Worm (Caenorhabditis elegans) whole organism, L3 larva: ENCODE data around the gene R01E6.5.

ENCODE experiments used
- R02D3.7 ChIP-seq: fragments of 150-350 bp; optimal IDR thresholded peaks from 2 replicates; lab custom pipeline; 2014; ENCODE audit warnings: missing biosample characterization, missing genetic modification characterization
- ZK546.5 ChIP-seq: sonication (generic microtip); optimal IDR thresholded peaks from 2 replicates; lab custom pipeline; 2017; ENCODE audit warnings: missing biosample characterization, missing genetic modification characterization
- aly-2 ChIP-seq: fragments of 150-350 bp; optimal IDR thresholded peaks from 2 replicates; lab custom pipeline; 2014; ENCODE audit warnings: missing biosample characterization, missing genetic modification characterization
- ama-1 ChIP-seq: fragments of 150-350 bp; optimal IDR thresholded peaks from 2 replicates; lab custom pipeline; 2018
- ceh-28 ChIP-seq: fragments of 150-350 bp; optimal IDR thresholded peaks from 2 replicates; lab custom pipeline; 2014; ENCODE audit warnings: missing biosample characterization, missing genetic modification reagents, missing genetic modification characterization
- ceh-82 ChIP-seq: fragments of 150-350 bp; optimal IDR thresholded peaks from 2 replicates; lab custom pipeline; 2014; ENCODE audit warnings: missing biosample characterization, missing genetic modification characterization
- ceh-9 ChIP-seq: sonication (generic microtip); optimal IDR thresholded peaks from 2 replicates; lab custom pipeline; 2018; ENCODE audit warnings: missing biosample characterization, missing genetic modification characterization
- daf-12 ChIP-seq: fragments of 150-350 bp; optimal IDR thresholded peaks from 2 replicates; lab custom pipeline; 2014; ENCODE audit warnings: missing biosample characterization, missing genetic modification reagents, missing genetic modification characterization
- egl-5 ChIP-seq: fragments of 150-350 bp; optimal IDR thresholded peaks from 2 replicates; lab custom pipeline; 2017; ENCODE audit warnings: missing biosample characterization, missing genetic modification reagents, missing genetic modification characterization, inconsistent platforms
- elt-1 ChIP-seq: fragments of 150-350 bp; optimal IDR thresholded peaks from 2 replicates; lab custom pipeline; 2014; ENCODE audit warnings: missing biosample characterization, missing genetic modification characterization
- elt-2 ChIP-seq: sonication (generic microtip); optimal IDR thresholded peaks from 2 replicates; lab custom pipeline; 2016; ENCODE audit warnings: missing genetic modification reagents, mild to moderate bottlenecking, missing genetic modification characterization, missing compliant biosample characterization
- elt-3 ChIP-seq, 3 experiments: fragments of 150-350 bp in 1 of 3; sonication (generic microtip) in 2 of 3; optimal IDR thresholded peaks; 2 replicates in 2 of 3; 4 replicates in 1 of 3; lab custom pipeline; 2014 to 2017; ENCODE audit warnings: missing biosample characterization in 3 of 3, missing genetic modification characterization in 3 of 3
- eor-1 ChIP-seq, 2 experiments: fragments of 150-350 bp; optimal IDR thresholded peaks; 2 replicates each; lab custom pipeline; 2014 to 2018; ENCODE audit warnings: missing biosample characterization in 2 of 2, missing genetic modification characterization in 2 of 2
- fkh-10 ChIP-seq: sonication (generic microtip); optimal IDR thresholded peaks from 2 replicates; lab custom pipeline; 2017; ENCODE audit warnings: missing biosample characterization, missing genetic modification reagents, missing genetic modification characterization
- fkh-2 ChIP-seq: fragments of 150-350 bp; optimal IDR thresholded peaks from 2 replicates; lab custom pipeline; 2014; ENCODE audit warnings: missing biosample characterization, missing genetic modification reagents, missing genetic modification characterization
- fos-1 ChIP-seq: fragments of 150-350 bp; optimal IDR thresholded peaks from 2 replicates; lab custom pipeline; 2014; ENCODE audit warnings: missing biosample characterization, missing genetic modification characterization
- jun-1 ChIP-seq: fragments of 150-350 bp; optimal IDR thresholded peaks from 2 replicates; lab custom pipeline; 2014; ENCODE audit warnings: missing biosample characterization, missing genetic modification reagents, missing genetic modification characterization
- lin-15B ChIP-seq: fragments of 150-350 bp; optimal IDR thresholded peaks from 2 replicates; lab custom pipeline; 2014; ENCODE audit warnings: missing biosample characterization, missing genetic modification characterization
- lin-39 ChIP-seq: fragments of 150-350 bp; optimal IDR thresholded peaks from 2 replicates; lab custom pipeline; 2018; ENCODE audit warnings: missing biosample characterization, missing genetic modification reagents, missing genetic modification characterization
- mdl-1 ChIP-seq: fragments of 150-350 bp; optimal IDR thresholded peaks from 2 replicates; lab custom pipeline; 2014; ENCODE audit warnings: missing biosample characterization, missing genetic modification characterization
- mml-1 ChIP-seq: fragments of 150-350 bp; sonication (generic microtip); optimal IDR thresholded peaks from 3 replicates; lab custom pipeline; 2014; ENCODE audit warnings: missing biosample characterization, missing genetic modification characterization
- nfya-1 ChIP-seq: sonication (generic microtip); optimal IDR thresholded peaks from 2 replicates; lab custom pipeline; 2017; ENCODE audit warnings: missing genetic modification characterization, mild to moderate bottlenecking, missing compliant biosample characterization, antibody characterized with exemption, moderate library complexity; ENCODE audit not compliant: insufficient read depth
- nhr-11 ChIP-seq: fragments of 150-350 bp; optimal IDR thresholded peaks from 2 replicates; lab custom pipeline; 2014; ENCODE audit warnings: missing biosample characterization, missing genetic modification characterization
- nhr-23 ChIP-seq: fragments of 150-350 bp; optimal IDR thresholded peaks from 2 replicates; lab custom pipeline; 2014; ENCODE audit warnings: missing biosample characterization, missing genetic modification reagents, missing genetic modification characterization
- nhr-237 ChIP-seq: fragments of 150-350 bp; optimal IDR thresholded peaks from 2 replicates; lab custom pipeline; 2014; ENCODE audit warnings: missing biosample characterization, missing genetic modification characterization
- nhr-25 ChIP-seq: sonication (generic microtip); optimal IDR thresholded peaks from 2 replicates; lab custom pipeline; 2017; ENCODE audit warnings: missing biosample characterization, missing genetic modification characterization
- nhr-28 ChIP-seq: fragments of 150-350 bp; optimal IDR thresholded peaks from 2 replicates; lab custom pipeline; 2014; ENCODE audit warnings: missing biosample characterization, missing genetic modification characterization
- nhr-43 ChIP-seq: sonication (generic microtip); optimal IDR thresholded peaks from 2 replicates; lab custom pipeline; 2016; ENCODE audit warnings: mild to moderate bottlenecking, missing genetic modification characterization, missing compliant biosample characterization; ENCODE audit not compliant: poor library complexity, severe bottlenecking
- nhr-67 ChIP-seq: fragments of 150-350 bp; optimal IDR thresholded peaks from 2 replicates; lab custom pipeline; 2014; ENCODE audit warnings: missing biosample characterization, missing genetic modification characterization
- nhr-76 ChIP-seq: fragments of 150-350 bp; sonication (generic microtip); optimal IDR thresholded peaks from 5 replicates; lab custom pipeline; 2014; ENCODE audit warnings: missing biosample characterization, missing genetic modification characterization
- pha-4 ChIP-seq: fragments of 150-350 bp; optimal IDR thresholded peaks from 2 replicates; lab custom pipeline; 2014; ENCODE audit warnings: missing biosample characterization, missing genetic modification reagents, missing genetic modification characterization
- pqm-1 ChIP-seq: fragments of 150-350 bp; optimal IDR thresholded peaks from 2 replicates; lab custom pipeline; 2017; ENCODE audit warnings: missing biosample characterization, missing genetic modification characterization, inconsistent platforms
- sea-2 ChIP-seq: fragments of 150-350 bp; sonication (generic microtip); optimal IDR thresholded peaks from 4 replicates; lab custom pipeline; 2014; ENCODE audit warnings: missing biosample characterization, missing genetic modification reagents, missing genetic modification characterization
- skn-1 ChIP-seq: fragments of 150-350 bp; optimal IDR thresholded peaks from 2 replicates; lab custom pipeline; 2014; ENCODE audit warnings: missing biosample characterization, missing genetic modification characterization
- snpc-4 ChIP-seq: fragments of 150-350 bp; optimal IDR thresholded peaks from 2 replicates; lab custom pipeline; 2014; ENCODE audit warnings: missing biosample characterization, missing genetic modification characterization
- tbx-2 ChIP-seq: sonication (generic microtip); optimal IDR thresholded peaks from 2 replicates; lab custom pipeline; 2016; ENCODE audit warnings: mild to moderate bottlenecking, missing genetic modification characterization, missing compliant biosample characterization
- unc-39 ChIP-seq: sonication (generic microtip); optimal IDR thresholded peaks from 4 replicates; lab custom pipeline; 2017; ENCODE audit warnings: missing biosample characterization, missing genetic modification characterization
- unc-62 ChIP-seq: fragments of 150-350 bp; sonication (generic microtip); optimal IDR thresholded peaks from 4 replicates; lab custom pipeline; 2014; ENCODE audit warnings: missing biosample characterization, missing genetic modification reagents, missing genetic modification characterization
- zag-1 ChIP-seq: fragments of 150-350 bp; optimal IDR thresholded peaks from 2 replicates; lab custom pipeline; 2014; ENCODE audit warnings: missing biosample characterization, missing genetic modification characterization
- ztf-4 ChIP-seq: fragments of 150-350 bp; optimal IDR thresholded peaks from 2 replicates; lab custom pipeline; 2014; ENCODE audit warnings: missing biosample characterization, missing genetic modification characterization

R01E6.5 gene

DNA sequence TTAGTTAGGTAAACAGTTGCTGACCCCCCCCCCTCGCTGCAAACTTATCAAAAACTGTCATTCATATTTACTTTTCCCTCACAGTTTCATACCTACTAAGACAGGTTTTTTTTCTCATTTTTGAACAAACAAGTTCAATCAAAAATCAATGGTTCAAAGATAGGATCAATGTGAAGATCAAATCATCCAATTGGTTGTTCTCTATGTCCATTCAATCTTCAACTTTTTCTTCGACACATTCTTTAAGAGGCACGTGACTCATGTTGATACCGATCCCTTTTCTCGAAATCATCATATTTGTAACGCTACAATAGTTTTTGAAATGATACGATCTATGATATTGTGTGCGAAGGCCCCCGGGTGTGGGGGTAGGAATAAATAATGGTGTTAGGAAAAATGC is 2.8 kb downstream of the R01E6.5 start (continued):
- TF ChIP-seq fkh-10 (GFP tag; lab: Kevin White, UChicago): no peak
- TF ChIP-seq tbx-2 (tag; lab: Kevin White, UChicago): no peak
- TF ChIP-seq R02D3.7 (tag; lab: Kevin White, UChicago): no peak
- TF ChIP-seq nfya-1 (tag; lab: Kevin White, UChicago): no peak
- peak; percentile 46 for TF ChIP-seq jun-1 (tag; lab: Kevin White, UChicago)
- no peak for TF ChIP-seq aly-2 (tag; lab: Kevin White, UChicago)
- TF ChIP-seq ztf-4 (tag; lab: Kevin White, UChicago): no peak
- peak; percentile 70 for TF ChIP-seq nhr-25 (tag; lab: Kevin White, UChicago)
- TF ChIP-seq nhr-11: no peak
- no peak for TF ChIP-seq lin-15B (tag; lab: Kevin White, UChicago)
- no peak for TF ChIP-seq ceh-9 (tag; lab: Kevin White, UChicago)
- no peak for TF ChIP-seq skn-1 (tag; lab: Kevin White, UChicago)
- TF ChIP-seq ceh-82: no peak
- TF ChIP-seq ceh-28 (tag; lab: Kevin White, UChicago): peak; percentile 21
- TF ChIP-seq elt-3 (tag; optimal IDR thresholded peaks at IDR 0.05; lab: Kevin White, UChicago): peak; percentile 45 to 62 (median 46)
- peak; percentile 6 for TF ChIP-seq elt-2 (tag; lab: Kevin White, UChicago)
- TF ChIP-seq nhr-28 (tag; lab: Kevin White, UChicago): no peak
- TF ChIP-seq nhr-237 (tag; lab: Kevin White, UChicago): no peak
- no peak for TF ChIP-seq eor-1 (tag; optimal IDR thresholded peaks at IDR 0.05; lab: Kevin White, UChicago)
- peak; percentile 97 for TF ChIP-seq elt-1 (tag; lab: Kevin White, UChicago)
- TF ChIP-seq ama-1 (lab: Kevin White, UChicago): no peak

ce11 chrX:13541335-13541734 is 4.5 kb downstream of the R01E6.5 start:
- TF ChIP-seq ZK546.5 (tag; lab: Kevin White, UChicago) (no peak), tbx-2 (tag; lab: Kevin White, UChicago) (no peak), elt-3 (tag; optimal IDR thresholded peaks at IDR 0.05; lab: Kevin White, UChicago) (peak in 1 of 3 experiments; percentile 74), eor-1 (tag; optimal IDR thresholded peaks at IDR 0.05; lab: Kevin White, UChicago) (no peak), mml-1 (tag; lab: Kevin White, UChicago) (no peak), elt-1 (tag; lab: Kevin White, UChicago) (peak; percentile 37), daf-12 (tag; lab: Kevin White, UChicago) (no peak), unc-39 (no peak), ama-1 (lab: Kevin White, UChicago) (peak; percentile 85), snpc-4 (no peak), elt-2 (tag; lab: Kevin White, UChicago) (no peak), ceh-9 (tag; lab: Kevin White, UChicago) (no peak), nhr-76 (tag; lab: Kevin White, UChicago) (no peak), lin-39 (tag; lab: Kevin White, UChicago) (no peak), pha-4 (tag; lab: Kevin White, UChicago) (no peak), lin-15B (tag; lab: Kevin White, UChicago) (no peak), nhr-23 (tag; lab: Kevin White, UChicago) (peak; percentile 29), mdl-1 (tag; lab: Kevin White, UChicago) (no peak), aly-2 (tag; lab: Kevin White, UChicago) (no peak), fkh-10 (GFP tag; lab: Kevin White, UChicago) (no peak), nhr-43 (tag; lab: Kevin White, UChicago) (peak; percentile 35), fos-1 (tag; lab: Kevin White, UChicago) (no peak), zag-1 (tag; lab: Kevin White, UChicago) (no peak), jun-1 (tag; lab: Kevin White, UChicago) (no peak), skn-1 (tag; lab: Kevin White, UChicago) (no peak), sea-2 (GFP tag; lab: Kevin White, UChicago) (no peak), nhr-237 (tag; lab: Kevin White, UChicago) (no peak), ceh-28 (tag; lab: Kevin White, UChicago) (no peak), nhr-25 (tag; lab: Kevin White, UChicago) (peak; percentile 24), unc-62 (GFP tag; lab: Kevin White, UChicago) (no peak), egl-5 (tag; lab: Kevin White, UChicago) (no peak), nhr-11 (no peak), ztf-4 (tag; lab: Kevin White, UChicago) (no peak), nhr-67 (no peak), fkh-2 (tag; lab: Kevin White, UChicago) (no peak), ceh-82 (no peak), pqm-1 (tag; lab: Kevin White, UChicago) (no peak)
